Worm (Caenorhabditis elegans): Measurements from ENCODE around the gene Y116A8C.24.

- TF ChIP-seq F55B11.4 (tag; optimal IDR thresholded peaks at IDR 0.05; ENCODE audit: borderline replicate concordance, insufficient read depth) (no peak), akir-1 (GFP tag; optimal IDR thresholded peaks at IDR 0.05) (no peak), dpl-1 (GFP tag; optimal IDR thresholded peaks at IDR 0.05) (no peak)
Measured at ce11 chrIV:17105578-17105977, 34.9 kb upstream of the Y116A8C.24 start.
